Worm (Caenorhabditis elegans) whole organism, young adult: ENCODE results near the gene F16G10.3.

Experiments
- D2030.7 ChIP-seq: fragments of 200-800 bp; sonication (Bioruptor generic); IDR thresholded peaks from 2 replicates; pipeline ENCODE4 v1.3.6; 2022; ENCODE audit warnings: missing genetic modification reagents, missing genetic modification characterization, missing compliant biosample characterization
- F10E7.11 ChIP-seq: sonication (generic microtip); optimal IDR thresholded peaks from 2 replicates; lab custom pipeline; 2017; ENCODE audit warnings: mild to moderate bottlenecking, missing genetic modification characterization, moderate library complexity, missing compliant biosample characterization
- F23B12.7 ChIP-seq: sonication (generic microtip); optimal IDR thresholded peaks from 2 replicates; lab custom pipeline; 2017; ENCODE audit warnings: missing genetic modification characterization, mild to moderate bottlenecking, missing compliant biosample characterization, antibody characterized with exemption, moderate library complexity; ENCODE audit not compliant: insufficient read depth
- F52B5.7 ChIP-seq: sonication (generic microtip); optimal IDR thresholded peaks from 2 replicates; lab custom pipeline; 2016; ENCODE audit warnings: mild to moderate bottlenecking, missing genetic modification characterization, missing compliant biosample characterization
- Y53F4B.3 ChIP-seq: fragments of 200-800 bp; sonication (Bioruptor generic); IDR thresholded peaks from 2 replicates; pipeline ENCODE4 v1.3.6; 2022; ENCODE audit warnings: missing genetic modification reagents, missing genetic modification characterization, missing compliant biosample characterization
- Y56A3A.18 ChIP-seq: fragments of 200-800 bp; sonication (Bioruptor generic); IDR thresholded peaks from 2 replicates; pipeline ENCODE4 v1.3.6; 2022; ENCODE audit warnings: missing genetic modification reagents, missing genetic modification characterization, missing compliant biosample characterization
- Y67H2A.10 ChIP-seq: fragments of 200-800 bp; sonication (Bioruptor generic); conservative IDR thresholded peaks from 2 replicates; pipeline ENCODE4 v1.3.6; 2022; ENCODE audit warnings: missing genetic modification reagents, missing genetic modification characterization, missing compliant biosample characterization
- ccch-3 ChIP-seq: fragments of 200-800 bp; sonication (Bioruptor generic); optimal IDR thresholded peaks from 2 replicates; lab custom pipeline; 2018; ENCODE audit warnings: mild to moderate bottlenecking, missing genetic modification characterization, missing compliant biosample characterization
- cebp-1 ChIP-seq, 2 experiments: fragments of 200-800 bp in 1 of 2; sonication (Bioruptor generic) in 1 of 2; sonication (generic microtip) in 1 of 2; IDR thresholded peaks in 1 of 2; optimal IDR thresholded peaks in 1 of 2; 2 replicates each; pipeline versions ENCODE4 v1.3.6 to Lab custom; 2017 to 2022; ENCODE audit warnings: missing compliant biosample characterization in 2 of 2, missing genetic modification characterization in 2 of 2, mild to moderate bottlenecking in 1 of 2, missing genetic modification reagents in 1 of 2, moderate library complexity in 1 of 2
- cebp-2 ChIP-seq: fragments of 200-800 bp; sonication (Bioruptor generic); IDR thresholded peaks from 2 replicates; pipeline ENCODE4 v1.3.6; 2022; ENCODE audit warnings: missing genetic modification characterization, missing compliant biosample characterization
- ceh-91 ChIP-seq: fragments of 200-800 bp; sonication (Bioruptor generic); IDR thresholded peaks from 2 replicates; pipeline ENCODE4 v1.3.6; 2022; ENCODE audit warnings: missing genetic modification reagents, missing genetic modification characterization, missing compliant biosample characterization
- ekl-4 ChIP-seq: fragments of 200-800 bp; sonication (Bioruptor generic); IDR thresholded peaks from 2 replicates; pipeline ENCODE4 v1.3.6; 2022; ENCODE audit warnings: missing genetic modification reagents, missing genetic modification characterization, missing compliant biosample characterization
- hmg-1.2 ChIP-seq: fragments of 200-800 bp; sonication (Bioruptor generic); IDR thresholded peaks from 2 replicates; pipeline ENCODE4 v1.3.6; 2022; ENCODE audit warnings: missing genetic modification reagents, missing genetic modification characterization, missing compliant biosample characterization
- let-607 ChIP-seq, 2 experiments: fragments of 200-800 bp in 1 of 2; sonication (Bioruptor generic) in 1 of 2; sonication (generic microtip) in 1 of 2; optimal IDR thresholded peaks; 2 replicates each; lab custom pipeline; 2016 to 2018; ENCODE audit warnings: mild to moderate bottlenecking in 2 of 2, missing compliant biosample characterization in 2 of 2, missing genetic modification characterization in 2 of 2, moderate library complexity in 2 of 2, missing genotype in 1 of 2
- madf-6 ChIP-seq: fragments of 200-800 bp; sonication (Bioruptor generic); IDR thresholded peaks from 2 replicates; pipeline ENCODE4 v1.3.6; 2022; ENCODE audit warnings: missing genetic modification reagents, missing genetic modification characterization, missing compliant biosample characterization
- pbrm-1 ChIP-seq: fragments of 200-800 bp; sonication (Bioruptor generic); IDR thresholded peaks from 2 replicates; pipeline ENCODE4 v1.3.6; 2022; ENCODE audit warnings: missing genetic modification reagents, missing genetic modification characterization, missing compliant biosample characterization
- pha-4 ChIP-seq: fragments of 150-350 bp; sonication (generic microtip); optimal IDR thresholded peaks from 2 replicates; lab custom pipeline; 2014; ENCODE audit warnings: missing biosample characterization, missing genetic modification reagents, missing genetic modification characterization
- repo-1 ChIP-seq: sonication (generic microtip); optimal IDR thresholded peaks from 2 replicates; lab custom pipeline; 2017; ENCODE audit warnings: mild to moderate bottlenecking, missing genetic modification characterization, missing compliant biosample characterization
- snpc-3.4 ChIP-seq: sonication (generic microtip); optimal IDR thresholded peaks from 2 replicates; lab custom pipeline; 2017; ENCODE audit warnings: missing genetic modification characterization, mild to moderate bottlenecking, missing compliant biosample characterization, antibody characterized with exemption, moderate library complexity, missing genotype, missing genetic modification reagents
- ztf-6 ChIP-seq: fragments of 200-800 bp; sonication (Bioruptor generic); IDR thresholded peaks from 2 replicates; pipeline ENCODE4 v1.3.6; 2022; ENCODE audit warnings: missing genetic modification reagents, missing genetic modification characterization, missing compliant biosample characterization

Gene F16G10.3

ce11 chrII:2421905-2422304 lies 49.7 kb downstream of the F16G10.3 start, which contains the start of gene F42G2.2:
Gene F42G2.2 (plus strand): TSS chrII:2422205.
- TF ChIP-seq ekl-4 (GFP tag; lab: Robert Waterston, UW) (no peak), pha-4 (tag; lab: Kevin White, UChicago) (no peak), F10E7.11 (tag; lab: Kevin White, UChicago) (no peak), let-607 (tag; optimal IDR thresholded peaks at IDR 0.05; lab: Kevin White, UChicago) (no peak), ccch-3 (GFP tag; lab: Kevin White, UChicago) (no peak), ztf-6 (GFP tag; lab: Robert Waterston, UW) (no peak), snpc-3.4 (tag; lab: Kevin White, UChicago) (no peak), cebp-2 (GFP tag; lab: Robert Waterston, UW) (no peak), madf-6 (no peak), F23B12.7 (tag; lab: Kevin White, UChicago) (no peak), pbrm-1 (no peak), cebp-1 (GFP tag; IDR thresholded peaks at IDR 0.05; lab: Robert Waterston, UW) (no peak), cebp-1 (tag; optimal IDR thresholded peaks at IDR 0.05; lab: Kevin White, UChicago) (no peak), F52B5.7 (tag; lab: Kevin White, UChicago) (no peak), Y67H2A.10 (no peak), ceh-91 (GFP tag; lab: Robert Waterston, UW) (no peak), hmg-1.2 (no peak), Y53F4B.3 (GFP tag; lab: Robert Waterston, UW) (no peak), repo-1 (no peak), Y56A3A.18 (GFP tag; lab: Robert Waterston, UW) (no peak)

DNA sequence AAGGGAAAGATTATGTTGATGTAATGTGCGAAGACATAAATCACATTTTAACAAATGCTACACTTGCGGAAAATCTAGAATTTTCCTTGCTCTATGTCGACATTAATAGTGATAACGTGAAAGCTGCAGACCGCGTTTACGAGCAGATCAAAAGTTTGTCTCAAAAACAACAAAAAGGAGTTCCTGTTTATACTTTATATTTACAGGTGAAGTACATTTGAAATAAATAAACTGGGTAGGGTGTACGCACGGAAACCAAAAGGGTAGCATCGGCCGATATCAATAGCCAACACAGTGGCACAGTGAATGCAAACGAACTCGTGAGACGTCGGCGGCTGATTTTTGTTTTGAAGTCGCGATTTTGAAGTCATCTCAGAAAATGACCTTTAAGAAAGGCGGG lies 50.2 kb downstream of the F16G10.3 start:
- TF ChIP-seq D2030.7 (GFP tag; lab: Robert Waterston, UW) = no peak
